Worm (Caenorhabditis elegans) whole organism, L4/young adult: ENCODE results near the gene glr-8.

Source experiments
- W03F9.2 ChIP-seq: fragments of 150-350 bp; optimal IDR thresholded peaks from 2 replicates; lab custom pipeline; 2014; ENCODE audit warnings: missing biosample characterization, missing genetic modification characterization
- dao-5 ChIP-seq: sonication (generic microtip); optimal IDR thresholded peaks from 2 replicates; lab custom pipeline; 2016; ENCODE audit warnings: missing genotype, missing genetic modification characterization, moderate library complexity, missing compliant biosample characterization

ce11 chrX:6518537-6518936, 12.8 kb downstream of the glr-8 start, which contains the start of gene ets-4:
- TF ChIP-seq W03F9.2 (tag; lab: Kevin White, UChicago) (no peak), dao-5 (tag; lab: Kevin White, UChicago) (no peak)
